Fruit fly (Drosophila melanogaster) whole organism, embryonic: ENCODE data around the gene Neto.

Experiments
- Aef1 ChIP-seq: fragments of 200-800 bp; sonication (Bioruptor generic); IDR thresholded peaks from 3 replicates; pipeline ENCODE4 v1.3.6; 2022; ENCODE audit warnings: missing biosample characterization, missing genetic modification characterization
- B-H1 ChIP-seq: fragments of 200-800 bp; sonication (Bioruptor generic); IDR thresholded peaks from 3 replicates; pipeline ENCODE4 v1.3.6; 2022; ENCODE audit warnings: missing biosample characterization, missing genetic modification characterization
- CG10654 ChIP-seq: fragments of 200-800 bp; sonication (Bioruptor generic); optimal IDR thresholded peaks from 2 replicates; lab custom pipeline; 2016; ENCODE audit warnings: missing biosample characterization, missing genetic modification characterization
- CG11723 ChIP-seq: fragments of 200-800 bp; sonication (Bioruptor generic); optimal IDR thresholded peaks from 2 replicates; lab custom pipeline; 2017; ENCODE audit warnings: missing biosample characterization, mild to moderate bottlenecking, missing genetic modification characterization
- CG14441 ChIP-seq: fragments of 200-800 bp; sonication (Bioruptor generic); IDR thresholded peaks from 2 replicates; pipeline ENCODE4 v1.3.6; 2022; ENCODE audit warnings: missing biosample characterization, missing genetic modification characterization
- CG14860 ChIP-seq: fragments of 200-800 bp; sonication (Bioruptor generic); IDR thresholded peaks from 3 replicates; pipeline ENCODE4 v1.3.6; 2022; ENCODE audit warnings: missing biosample characterization, missing genetic modification characterization; ENCODE audit not compliant: partially characterized antibody
- CG15269 ChIP-seq: fragments of 200-800 bp; sonication (Bioruptor generic); optimal IDR thresholded peaks from 2 replicates; lab custom pipeline; 2018; ENCODE audit warnings: missing biosample characterization, mild to moderate bottlenecking, missing genetic modification characterization, moderate library complexity
- CG1647 ChIP-seq: fragments of 200-800 bp; sonication (Bioruptor generic); optimal IDR thresholded peaks from 3 replicates; lab custom pipeline; 2016; ENCODE audit warnings: missing biosample characterization, missing genetic modification characterization
- CG18262 ChIP-seq: fragments of 200-800 bp; optimal IDR thresholded peaks from 3 replicates; lab custom pipeline; 2019; ENCODE audit warnings: missing biosample characterization, mild to moderate bottlenecking, missing genetic modification characterization, moderate library complexity
- CG33557 ChIP-seq: fragments of 200-800 bp; sonication (Bioruptor generic); optimal IDR thresholded peaks from 2 replicates; lab custom pipeline; 2019; ENCODE audit warnings: missing biosample characterization, mild to moderate bottlenecking, missing genetic modification characterization, moderate library complexity
- CG34224 ChIP-seq: fragments of 200-800 bp; sonication (Bioruptor generic); IDR thresholded peaks from 3 replicates; pipeline ENCODE4 v1.3.6; 2022; ENCODE audit warnings: missing biosample characterization, missing genetic modification characterization; ENCODE audit not compliant: partially characterized antibody
- CG34422 ChIP-seq: fragments of 200-800 bp; sonication (Bioruptor generic); IDR thresholded peaks from 3 replicates; pipeline ENCODE4 v1.3.6; 2022; ENCODE audit warnings: missing biosample characterization, missing genetic modification characterization
- CG7928 ChIP-seq: fragments of 200-800 bp; sonication (Bioruptor generic); optimal IDR thresholded peaks from 2 replicates; lab custom pipeline; 2017; ENCODE audit warnings: missing biosample characterization, mild to moderate bottlenecking, missing genetic modification characterization
- CG9817 ChIP-seq: fragments of 200-800 bp; sonication (Bioruptor generic); optimal IDR thresholded peaks from 2 replicates; lab custom pipeline; 2018; ENCODE audit warnings: missing biosample characterization, mild to moderate bottlenecking, missing genetic modification characterization, moderate library complexity
- CG9932 ChIP-seq: fragments of 200-800 bp; sonication (Bioruptor generic); IDR thresholded peaks from 2 replicates; pipeline ENCODE4 v1.3.6; 2022; ENCODE audit warnings: missing biosample characterization, missing genetic modification characterization
- Gug ChIP-seq: fragments of 200-800 bp; sonication (Bioruptor generic); IDR thresholded peaks from 4 replicates; pipeline ENCODE4 v1.3.6; 2022; ENCODE audit warnings: missing biosample characterization, missing genetic modification characterization
- H15 ChIP-seq: fragments of 200-800 bp; sonication (Bioruptor generic); IDR thresholded peaks from 3 replicates; pipeline ENCODE4 v1.3.6; 2022; ENCODE audit warnings: missing biosample characterization, missing genetic modification characterization
- HLHmδ ChIP-seq: fragments of 200-800 bp; sonication (Bioruptor generic); optimal IDR thresholded peaks from 2 replicates; lab custom pipeline; 2018; ENCODE audit warnings: missing biosample characterization, mild to moderate bottlenecking, missing genetic modification characterization, moderate library complexity
- Lpt ChIP-seq: fragments of >200 bp; optimal IDR thresholded peaks from 2 replicates; lab custom pipeline; 2018; ENCODE audit warnings: missing biosample characterization, missing genetic modification characterization
- MESR4 ChIP-seq: fragments of 200-800 bp; sonication (Bioruptor generic); optimal IDR thresholded peaks from 2 replicates; lab custom pipeline; 2018; ENCODE audit warnings: missing biosample characterization, mild to moderate bottlenecking, missing genetic modification characterization, moderate library complexity
- TFAM ChIP-seq: fragments of 200-800 bp; sonication (Bioruptor generic); optimal IDR thresholded peaks from 2 replicates; lab custom pipeline; 2017; ENCODE audit warnings: missing biosample characterization, missing genetic modification characterization, inconsistent platforms
- aop ChIP-seq: fragments of 200-800 bp; sonication (Bioruptor generic); IDR thresholded peaks from 2 replicates; pipeline ENCODE4 v1.3.6; 2022; ENCODE audit warnings: missing biosample characterization, missing genetic modification characterization
- bcd ChIP-seq: fragments of 200-800 bp; sonication (Bioruptor generic); optimal IDR thresholded peaks from 2 replicates; lab custom pipeline; 2017; ENCODE audit warnings: missing biosample characterization, mild to moderate bottlenecking, missing genetic modification characterization
- cad ChIP-seq: fragments of >200 bp; optimal IDR thresholded peaks from 2 replicates; lab custom pipeline; 2017; ENCODE audit warnings: missing biosample characterization, missing genetic modification characterization
- cg ChIP-seq: fragments of 200-800 bp; sonication (Bioruptor generic); optimal IDR thresholded peaks from 3 replicates; lab custom pipeline; 2019; ENCODE audit warnings: missing biosample characterization, mild to moderate bottlenecking, missing genetic modification characterization, moderate library complexity
- chif ChIP-seq, 2 experiments: fragments of 200-800 bp; sonication (Bioruptor generic); optimal IDR thresholded peaks; 3 replicates each; lab custom pipeline; 2016; ENCODE audit warnings: missing biosample characterization in 2 of 2, missing genetic modification characterization in 2 of 2
- ci ChIP-seq: fragments of 200-800 bp; sonication (Bioruptor generic); IDR thresholded peaks from 3 replicates; pipeline ENCODE4 v1.3.6; 2022; ENCODE audit warnings: missing biosample characterization, missing genetic modification characterization
- dmrt99B ChIP-seq: fragments of 200-800 bp; sonication (Bioruptor generic); optimal IDR thresholded peaks from 2 replicates; lab custom pipeline; 2018; ENCODE audit warnings: missing biosample characterization, mild to moderate bottlenecking, missing genetic modification characterization, moderate library complexity
- dpn ChIP-seq, 2 experiments: fragments of 200-800 bp; sonication (Bioruptor generic); optimal IDR thresholded peaks; 3 replicates each; lab custom pipeline; 2016; ENCODE audit warnings: missing biosample characterization in 2 of 2, missing genetic modification characterization in 2 of 2
- emc ChIP-seq: fragments of 200-800 bp; sonication (Bioruptor generic); optimal IDR thresholded peaks from 2 replicates; lab custom pipeline; 2016; ENCODE audit warnings: missing biosample characterization, missing genetic modification characterization
- gfzf ChIP-seq: fragments of 200-800 bp; sonication (Bioruptor generic); optimal IDR thresholded peaks from 2 replicates; lab custom pipeline; 2016; ENCODE audit warnings: missing biosample characterization, mild to moderate bottlenecking, missing genetic modification characterization, moderate library complexity
- grn ChIP-seq: fragments of 200-800 bp; sonication (Bioruptor generic); optimal IDR thresholded peaks from 3 replicates; lab custom pipeline; 2017; ENCODE audit warnings: missing biosample characterization, missing genetic modification characterization
- gro ChIP-seq: fragments of 200-800 bp; sonication (Bioruptor generic); optimal IDR thresholded peaks from 2 replicates; lab custom pipeline; 2016; ENCODE audit warnings: missing biosample characterization, missing genetic modification characterization
- ham ChIP-seq: fragments of 200-800 bp; sonication (Bioruptor generic); IDR thresholded peaks from 2 replicates; pipeline ENCODE4 v1.3.6; 2022; ENCODE audit warnings: missing biosample characterization, missing genetic modification characterization
- hbn ChIP-seq: fragments of 200-800 bp; sonication (Bioruptor generic); IDR thresholded peaks from 2 replicates; pipeline ENCODE4 v1.3.6; 2022; ENCODE audit warnings: missing biosample characterization, missing genetic modification characterization; ENCODE audit not compliant: partially characterized antibody
- her ChIP-seq: fragments of 200-800 bp; sonication (Bioruptor generic); optimal IDR thresholded peaks from 2 replicates; lab custom pipeline; 2016; ENCODE audit warnings: missing biosample characterization, missing genetic modification characterization
- oc ChIP-seq: fragments of 200-800 bp; sonication (Bioruptor generic); optimal IDR thresholded peaks from 2 replicates; lab custom pipeline; 2018; ENCODE audit warnings: missing biosample characterization, mild to moderate bottlenecking, missing genetic modification characterization, moderate library complexity
- onecut ChIP-seq: fragments of 200-800 bp; sonication (Bioruptor generic); IDR thresholded peaks from 2 replicates; pipeline ENCODE4 v1.3.6; 2022; ENCODE audit warnings: missing biosample characterization, missing genetic modification characterization
- pfk ChIP-seq: fragments of 200-800 bp; sonication (Bioruptor generic); optimal IDR thresholded peaks from 2 replicates; lab custom pipeline; 2018; ENCODE audit warnings: missing biosample characterization, mild to moderate bottlenecking, missing genetic modification characterization, moderate library complexity
- pros ChIP-seq: fragments of 200-800 bp; sonication (Bioruptor generic); optimal IDR thresholded peaks from 3 replicates; lab custom pipeline; 2019; ENCODE audit warnings: missing biosample characterization, mild to moderate bottlenecking, missing genetic modification characterization, moderate library complexity
- repo ChIP-seq: fragments of 200-800 bp; sonication (Bioruptor generic); optimal IDR thresholded peaks from 2 replicates; lab custom pipeline; 2016; ENCODE audit warnings: missing biosample characterization, missing genetic modification characterization
- row ChIP-seq: fragments of 200-800 bp; sonication (Bioruptor generic); IDR thresholded peaks from 3 replicates; pipeline ENCODE4 v1.3.6; 2022; ENCODE audit warnings: missing biosample characterization, missing genetic modification characterization
- sc ChIP-seq, 3 experiments: fragments of >200 bp in 2 of 3; fragments of 200-800 bp in 1 of 3; sonication (Bioruptor generic) in 1 of 3; optimal IDR thresholded peaks; 2 replicates in 2 of 3; 3 replicates in 1 of 3; lab custom pipeline; 2017; ENCODE audit warnings: mild to moderate bottlenecking in 1 of 3, missing biosample characterization in 1 of 3, missing genetic modification characterization in 1 of 3, missing genetic modification reagents in 1 of 3
- ssp ChIP-seq: fragments of 200-800 bp; sonication (Bioruptor generic); IDR thresholded peaks from 2 replicates; pipeline ENCODE4 v1.3.6; 2022; ENCODE audit warnings: missing biosample characterization, missing genetic modification characterization
- stwl ChIP-seq: fragments of 200-800 bp; sonication (Bioruptor generic); optimal IDR thresholded peaks from 3 replicates; lab custom pipeline; 2018; ENCODE audit warnings: missing biosample characterization, mild to moderate bottlenecking, missing genetic modification characterization, moderate library complexity
- ttk ChIP-seq: fragments of 200-800 bp; sonication (Bioruptor generic); IDR thresholded peaks from 2 replicates; pipeline ENCODE4 v2.1.2; 2022; ENCODE audit warnings: missing biosample characterization, missing genetic modification characterization
- wdn ChIP-seq: fragments of 200-800 bp; sonication (Bioruptor generic); IDR thresholded peaks from 2 replicates; pipeline ENCODE4 v1.3.6; 2022; ENCODE audit warnings: missing biosample characterization, missing genetic modification characterization
- yki ChIP-seq: fragments of >200 bp; optimal IDR thresholded peaks from 3 replicates; lab custom pipeline; 2018

The Neto gene

dm6 chrX:13563483-13564443, 118.1 kb downstream of the Neto start, which contains the start of the genes CG46311 and Tpst (continued):
- peak; percentile 34; the same call in 1 of the 2 replicates for TF ChIP-seq ttk (GFP tag; lab: Robert Waterston, UW)
- TF ChIP-seq CG15269 = peak; percentile 33
- TF ChIP-seq cg (GFP tag; lab: Kevin White, UChicago) = peak; percentile 73
- TF ChIP-seq stwl (tag; lab: Kevin White, UChicago) = peak; percentile 53
- peak; percentile 56; the same call in 1 of the 4 replicates for TF ChIP-seq Gug (GFP tag; lab: Robert Waterston, UW)
- peak; percentile 54 for TF ChIP-seq bcd (GFP tag; lab: Kevin White, UChicago)
- peak; percentile 74 for TF ChIP-seq CG9932 (GFP tag; lab: Robert Waterston, UW)
- TF ChIP-seq dpn (GFP tag; optimal IDR thresholded peaks at IDR 0.05; lab: Kevin White, UChicago) = peak; percentile 72 to 73
- no peak for TF ChIP-seq Lpt
- TF ChIP-seq CG18262 (tag; lab: Kevin White, UChicago) = peak; percentile 34
- TF ChIP-seq CG14860 (GFP tag; lab: Robert Waterston, UW) = no peak
- TF ChIP-seq ci (GFP tag; lab: Robert Waterston, UW) = peak; percentile 75
- TF ChIP-seq gfzf = peak; percentile 99
- TF ChIP-seq CG11723 = no peak
- TF ChIP-seq CG14441 = peak; percentile 60
- TF ChIP-seq ham (GFP tag; lab: Robert Waterston, UW) = no peak
- peak; percentile 4 for TF ChIP-seq CG33557
- TF ChIP-seq sc (optimal IDR thresholded peaks at IDR 0.05; lab: Kevin White, UChicago) = no peak
- peak; percentile 24 for TF ChIP-seq sc (GFP tag; optimal IDR thresholded peaks at IDR 0.05; lab: Kevin White, UChicago)
- TF ChIP-seq TFAM (GFP tag; lab: Kevin White, UChicago) = no peak
- TF ChIP-seq her (GFP tag; lab: Kevin White, UChicago) = peak; percentile 62
- TF ChIP-seq hbn (GFP tag; lab: Robert Waterston, UW) = no peak
- peak; percentile 56 for TF ChIP-seq CG9817 (tag; lab: Kevin White, UChicago)
- no peak for TF ChIP-seq oc
- peak; percentile 72 for TF ChIP-seq H15 (GFP tag; lab: Robert Waterston, UW)
- TF ChIP-seq pfk (GFP tag; lab: Kevin White, UChicago) = no peak
- peak; percentile 21; the same call in 1 of the 3 replicates for TF ChIP-seq row
- TF ChIP-seq CG1647 (GFP tag; lab: Kevin White, UChicago) = peak; percentile 28
- TF ChIP-seq Aef1 (GFP tag; lab: Robert Waterston, UW) = peak; percentile 45; the same call in 2 of the 3 replicates
- no peak for TF ChIP-seq pros (GFP tag; lab: Kevin White, UChicago)
- peak; percentile 50 for TF ChIP-seq HLHmδ (GFP tag; lab: Kevin White, UChicago)
- no peak for TF ChIP-seq wdn (GFP tag; lab: Robert Waterston, UW)
- TF ChIP-seq aop (GFP tag; lab: Robert Waterston, UW) = peak; percentile 48; the same call in 1 of the 2 replicates
- no peak for TF ChIP-seq grn
- TF ChIP-seq CG10654 = peak; percentile 23
- TF ChIP-seq CG7928 (GFP tag; lab: Kevin White, UChicago) = peak; percentile 35
- peak; percentile 65; the same call in 2 of the 3 replicates for TF ChIP-seq CG34422 (GFP tag; lab: Robert Waterston, UW)
- TF ChIP-seq cad (GFP tag; lab: Kevin White, UChicago) = no peak
- peak; percentile 29 for TF ChIP-seq dmrt99B (tag; lab: Kevin White, UChicago)
- TF ChIP-seq chif (GFP tag; optimal IDR thresholded peaks at IDR 0.05; lab: Kevin White, UChicago) = peak; percentile 6 to 83
- TF ChIP-seq emc (GFP tag; lab: Kevin White, UChicago) = no peak
- TF ChIP-seq CG34224 (GFP tag; lab: Robert Waterston, UW) = peak; percentile 26; the same call in 1 of the 3 replicates
- peak; percentile 23 for TF ChIP-seq yki
- TF ChIP-seq B-H1 = no peak; the same call in 2 of the 3 replicates
- TF ChIP-seq onecut (GFP tag; lab: Robert Waterston, UW) = peak; percentile 61
- peak; percentile 84 for TF ChIP-seq MESR4 (GFP tag; lab: Kevin White, UChicago)
- no peak for TF ChIP-seq repo
- peak; percentile 4 for TF ChIP-seq gro (GFP tag; lab: Kevin White, UChicago)
- peak; percentile 42 for TF ChIP-seq ssp (GFP tag; lab: Robert Waterston, UW)
